Worm (Caenorhabditis elegans) whole organism, mixed stage, embryonic: Measurements from ENCODE around the gene hsp-17.

ENCODE experiments used
- elt-3 ChIP-seq: fragments of 150-350 bp; optimal IDR thresholded peaks from 2 replicates; lab custom pipeline; 2014; ENCODE audit warnings: missing biosample characterization, missing genetic modification characterization
- flh-1 ChIP-seq: fragments of 200-800 bp; sonication (Bioruptor generic); optimal IDR thresholded peaks from 2 replicates; lab custom pipeline; 2018; ENCODE audit warnings: mild to moderate bottlenecking, missing genetic modification characterization, moderate library complexity, missing compliant biosample characterization
- hlh-1 ChIP-seq: fragments of 150-350 bp; optimal IDR thresholded peaks from 2 replicates; lab custom pipeline; 2014; ENCODE audit warnings: missing biosample characterization, missing genetic modification reagents, missing genetic modification characterization
- lsy-2 ChIP-seq: fragments of 150-350 bp; optimal IDR thresholded peaks from 2 replicates; lab custom pipeline; 2014; ENCODE audit warnings: missing biosample characterization, missing genetic modification characterization
- nhr-237 ChIP-seq: fragments of 150-350 bp; optimal IDR thresholded peaks from 2 replicates; lab custom pipeline; 2014; ENCODE audit warnings: missing biosample characterization, missing genetic modification characterization
- nhr-28 ChIP-seq: fragments of 150-350 bp; optimal IDR thresholded peaks from 2 replicates; lab custom pipeline; 2014; ENCODE audit warnings: missing biosample characterization, missing genetic modification characterization
- pha-4 ChIP-seq: fragments of 150-350 bp; optimal IDR thresholded peaks from 2 replicates; lab custom pipeline; 2018; ENCODE audit warnings: missing biosample characterization, missing genetic modification reagents, missing genetic modification characterization
- sptf-1 ChIP-seq: sonication (generic microtip); optimal IDR thresholded peaks from 2 replicates; lab custom pipeline; 2017; ENCODE audit warnings: mild to moderate bottlenecking, missing genetic modification characterization, moderate library complexity, missing compliant biosample characterization

- TF ChIP-seq lsy-2: no peak
- TF ChIP-seq sptf-1 (tag; lab: Kevin White, UChicago): no peak
- TF ChIP-seq pha-4 (tag; lab: Kevin White, UChicago): no peak
- TF ChIP-seq hlh-1: no peak
- TF ChIP-seq nhr-28 (tag; lab: Kevin White, UChicago): no peak
- no peak for TF ChIP-seq flh-1 (GFP tag; lab: Kevin White, UChicago)
- TF ChIP-seq nhr-237 (tag; lab: Kevin White, UChicago): no peak
- TF ChIP-seq elt-3: no peak
Measured at ce11 chrV:8370705-8371104, 15.0 kb downstream of the hsp-17 start, which contains the start of gene gpa-2.
